Fruit fly (Drosophila melanogaster) whole organism, embryonic: Measurements from ENCODE around the gene fal.

Source experiments
- Ada2b ChIP-seq: fragments of 200-800 bp; sonication (Bioruptor generic); IDR thresholded peaks from 2 replicates; pipeline ENCODE4 v1.3.6; 2022; ENCODE audit warnings: missing biosample characterization, missing genetic modification characterization
- Awh ChIP-seq: fragments of 200-800 bp; sonication (Bioruptor generic); IDR thresholded peaks from 2 replicates; pipeline ENCODE4, ENCODE4 v1.3.6; 2022; ENCODE audit warnings: missing biosample characterization, missing genetic modification characterization
- CG10147 ChIP-seq: fragments of 200-800 bp; sonication (Bioruptor generic); optimal IDR thresholded peaks from 2 replicates; lab custom pipeline; 2019; ENCODE audit warnings: missing biosample characterization, mild to moderate bottlenecking, missing genetic modification characterization, moderate library complexity
- CG10209 ChIP-seq: fragments of 200-800 bp; sonication (Bioruptor generic); optimal IDR thresholded peaks from 3 replicates; lab custom pipeline; 2017; ENCODE audit warnings: missing biosample characterization, mild to moderate bottlenecking, missing genetic modification characterization, missing genetic modification reagents
- CG10979 ChIP-seq: fragments of 200-800 bp; sonication (Bioruptor generic); optimal IDR thresholded peaks from 2 replicates; lab custom pipeline; 2018; ENCODE audit warnings: missing biosample characterization, mild to moderate bottlenecking, missing genetic modification characterization, moderate library complexity
- CG11456 ChIP-seq: fragments of 200-800 bp; sonication (Bioruptor generic); IDR thresholded peaks from 3 replicates; pipeline ENCODE4 v1.3.6; 2022; ENCODE audit warnings: missing biosample characterization, missing genetic modification characterization
- CG11695 ChIP-seq: fragments of 200-800 bp; sonication (Bioruptor generic); IDR thresholded peaks from 3 replicates; pipeline ENCODE4 v1.3.6; 2022; ENCODE audit warnings: missing biosample characterization, missing genetic modification characterization
- CG11723 ChIP-seq: fragments of 200-800 bp; sonication (Bioruptor generic); optimal IDR thresholded peaks from 2 replicates; lab custom pipeline; 2017; ENCODE audit warnings: missing biosample characterization, mild to moderate bottlenecking, missing genetic modification characterization
- CG12071 ChIP-seq: fragments of 200-800 bp; sonication (Bioruptor generic); optimal IDR thresholded peaks from 3 replicates; lab custom pipeline; 2018; ENCODE audit warnings: missing biosample characterization, mild to moderate bottlenecking, missing genetic modification characterization
- CG15269 ChIP-seq: fragments of 200-800 bp; sonication (Bioruptor generic); optimal IDR thresholded peaks from 2 replicates; lab custom pipeline; 2018; ENCODE audit warnings: missing biosample characterization, mild to moderate bottlenecking, missing genetic modification characterization, moderate library complexity
- CG17359 ChIP-seq: fragments of 200-800 bp; sonication (Bioruptor generic); optimal IDR thresholded peaks from 3 replicates; lab custom pipeline; 2018; ENCODE audit warnings: missing biosample characterization, mild to moderate bottlenecking, missing genetic modification characterization, moderate library complexity
- CG17385 ChIP-seq: fragments of 200-800 bp; sonication (Bioruptor generic); optimal IDR thresholded peaks from 3 replicates; lab custom pipeline; 2018; ENCODE audit warnings: missing biosample characterization, mild to moderate bottlenecking, missing genetic modification characterization
- CG18011 ChIP-seq: fragments of 200-800 bp; sonication (Bioruptor generic); optimal IDR thresholded peaks from 2 replicates; lab custom pipeline; 2017; ENCODE audit warnings: missing biosample characterization, missing genetic modification characterization, mild to moderate bottlenecking, moderate library complexity, missing genotype
- CG18599 ChIP-seq: fragments of 200-800 bp; sonication (Bioruptor generic); optimal IDR thresholded peaks from 3 replicates; lab custom pipeline; 2017; ENCODE audit warnings: missing biosample characterization, missing genetic modification characterization, mild to moderate bottlenecking, moderate library complexity, missing genetic modification reagents
- CG18619 ChIP-seq: fragments of 200-800 bp; sonication (Bioruptor generic); optimal IDR thresholded peaks from 3 replicates; lab custom pipeline; 2017; ENCODE audit warnings: missing biosample characterization, mild to moderate bottlenecking, missing genetic modification characterization
- CG32532 ChIP-seq: fragments of 200-800 bp; sonication (Bioruptor generic); IDR thresholded peaks from 2 replicates; pipeline ENCODE4 v1.3.6; 2022; ENCODE audit warnings: missing biosample characterization, missing genetic modification characterization
- CG3407 ChIP-seq: fragments of 200-800 bp; sonication (Bioruptor generic); optimal IDR thresholded peaks from 2 replicates; lab custom pipeline; 2018; ENCODE audit warnings: missing biosample characterization, mild to moderate bottlenecking, missing genetic modification characterization
- CG3726 ChIP-seq: fragments of 200-800 bp; sonication (Bioruptor generic); IDR thresholded peaks from 3 replicates; pipeline ENCODE4, ENCODE4 v1.3.6; 2022; ENCODE audit warnings: missing biosample characterization, missing genetic modification characterization
- CG4282 ChIP-seq: fragments of 200-800 bp; sonication (Bioruptor generic); optimal IDR thresholded peaks from 2 replicates; lab custom pipeline; 2016; ENCODE audit warnings: missing biosample characterization, missing genetic modification characterization
- CG4820 ChIP-seq: fragments of 200-800 bp; sonication (Bioruptor generic); optimal IDR thresholded peaks from 3 replicates; lab custom pipeline; 2016; ENCODE audit warnings: missing biosample characterization, missing genetic modification characterization
- CG6254 ChIP-seq: fragments of 200-800 bp; sonication (Bioruptor generic); optimal IDR thresholded peaks from 3 replicates; lab custom pipeline; 2017; ENCODE audit warnings: mild to moderate bottlenecking, missing biosample characterization, missing genetic modification reagents, missing genetic modification characterization
- CG6813 ChIP-seq: fragments of 200-800 bp; sonication (Bioruptor generic); optimal IDR thresholded peaks from 2 replicates; lab custom pipeline; 2017; ENCODE audit warnings: missing biosample characterization, missing genetic modification characterization, mild to moderate bottlenecking, moderate library complexity, missing genetic modification reagents
- CG7556 ChIP-seq: fragments of 200-800 bp; sonication (Bioruptor generic); optimal IDR thresholded peaks from 2 replicates; lab custom pipeline; 2017; ENCODE audit warnings: missing biosample characterization, mild to moderate bottlenecking, missing genetic modification characterization
- Fer3 ChIP-seq: fragments of 200-800 bp; sonication (Bioruptor generic); optimal IDR thresholded peaks from 2 replicates; lab custom pipeline; 2018; ENCODE audit warnings: missing biosample characterization, mild to moderate bottlenecking, missing genetic modification characterization, moderate library complexity
- HLHmδ ChIP-seq: fragments of 200-800 bp; sonication (Bioruptor generic); optimal IDR thresholded peaks from 2 replicates; lab custom pipeline; 2018; ENCODE audit warnings: missing biosample characterization, mild to moderate bottlenecking, missing genetic modification characterization, moderate library complexity
- HmgZ ChIP-seq: fragments of 200-800 bp; sonication (Bioruptor generic); optimal IDR thresholded peaks from 2 replicates; lab custom pipeline; 2018; ENCODE audit warnings: missing biosample characterization, mild to moderate bottlenecking, missing genetic modification characterization
- Poxn ChIP-seq: fragments of 200-800 bp; sonication (Bioruptor generic); IDR thresholded peaks from 2 replicates; pipeline ENCODE4 v1.3.6; 2022; ENCODE audit warnings: missing biosample characterization, missing genetic modification characterization
- Spps ChIP-seq: fragments of 200-800 bp; sonication (Bioruptor generic); optimal IDR thresholded peaks from 2 replicates; lab custom pipeline; 2018; ENCODE audit warnings: missing biosample characterization, mild to moderate bottlenecking, missing genetic modification characterization
- Ssrp ChIP-seq: fragments of 200-800 bp; sonication (Bioruptor generic); optimal IDR thresholded peaks from 2 replicates; lab custom pipeline; 2018; ENCODE audit warnings: missing biosample characterization, mild to moderate bottlenecking, missing genetic modification characterization, moderate library complexity
- Taf1 ChIP-seq: fragments of 200-800 bp; sonication (Bioruptor generic); IDR thresholded peaks from 2 replicates; pipeline ENCODE4 v1.3.6; 2022; ENCODE audit warnings: missing biosample characterization, missing genetic modification characterization
- Xbp1 ChIP-seq: fragments of 200-800 bp; sonication (Bioruptor generic); optimal IDR thresholded peaks from 3 replicates; lab custom pipeline; 2016; ENCODE audit warnings: missing biosample characterization, mild to moderate bottlenecking, missing genetic modification characterization
- Xrp1 ChIP-seq: fragments of 200-800 bp; sonication (Bioruptor generic); IDR thresholded peaks from 2 replicates; pipeline ENCODE4 v1.3.6; 2022; ENCODE audit warnings: missing biosample characterization, missing genetic modification characterization
- al ChIP-seq: fragments of 200-800 bp; sonication (Bioruptor generic); IDR thresholded peaks from 2 replicates; pipeline ENCODE4 v1.3.6; 2022; ENCODE audit warnings: missing biosample characterization, missing genetic modification characterization
- az2 ChIP-seq: fragments of 200-800 bp; sonication (Bioruptor generic); optimal IDR thresholded peaks from 3 replicates; lab custom pipeline; 2016; ENCODE audit warnings: missing biosample characterization, missing genetic modification characterization
- bbx ChIP-seq: fragments of 200-800 bp; sonication (Bioruptor generic); IDR thresholded peaks from 2 replicates; pipeline ENCODE4 v1.3.6; 2022; ENCODE audit warnings: missing biosample characterization, missing genetic modification characterization; ENCODE audit not compliant: partially characterized antibody
- btn ChIP-seq: fragments of 200-800 bp; sonication (Bioruptor generic); optimal IDR thresholded peaks from 2 replicates; lab custom pipeline; 2016; ENCODE audit warnings: missing biosample characterization, missing genetic modification characterization
- chn ChIP-seq: fragments of 200-800 bp; sonication (Bioruptor generic); optimal IDR thresholded peaks from 2 replicates; lab custom pipeline; 2016; ENCODE audit warnings: missing biosample characterization, missing genetic modification characterization
- fu2 ChIP-seq: fragments of 200-800 bp; sonication (Bioruptor generic); optimal IDR thresholded peaks from 2 replicates; lab custom pipeline; 2016; ENCODE audit warnings: missing biosample characterization, missing genetic modification characterization
- gem ChIP-seq: fragments of 200-800 bp; sonication (Bioruptor generic); optimal IDR thresholded peaks from 2 replicates; lab custom pipeline; 2019; ENCODE audit warnings: missing biosample characterization, mild to moderate bottlenecking, missing genetic modification characterization, moderate library complexity
- lab ChIP-seq: fragments of 200-800 bp; sonication (Bioruptor generic); optimal IDR thresholded peaks from 3 replicates; lab custom pipeline; 2017; ENCODE audit warnings: missing biosample characterization, missing genetic modification characterization, mild to moderate bottlenecking, moderate library complexity, missing genetic modification reagents
- lilli ChIP-seq: fragments of 200-800 bp; sonication (Bioruptor generic); optimal IDR thresholded peaks from 3 replicates; lab custom pipeline; 2016; ENCODE audit warnings: missing biosample characterization, missing genetic modification characterization
- lola ChIP-seq, 3 experiments: fragments of >200 bp in 2 of 3; fragments of 200-800 bp in 1 of 3; sonication (Bioruptor generic) in 1 of 3; optimal IDR thresholded peaks; 2 replicates each; lab custom pipeline; 2017 to 2019; ENCODE audit warnings: missing biosample characterization in 3 of 3, missing genetic modification characterization in 3 of 3, mild to moderate bottlenecking in 1 of 3, moderate library complexity in 1 of 3
- onecut ChIP-seq: fragments of 200-800 bp; sonication (Bioruptor generic); IDR thresholded peaks from 2 replicates; pipeline ENCODE4 v1.3.6; 2022; ENCODE audit warnings: missing biosample characterization, missing genetic modification characterization
- ranshi ChIP-seq: fragments of 200-800 bp; sonication (Bioruptor generic); IDR thresholded peaks from 2 replicates; pipeline ENCODE4 v1.3.6; 2022; ENCODE audit warnings: missing biosample characterization, missing genetic modification characterization
- sens ChIP-seq: fragments of 200-800 bp; sonication (Bioruptor generic); peaks from one replicate; lab custom pipeline; 2016; ENCODE audit warnings: missing biosample characterization, missing genetic modification characterization
- seq ChIP-seq: fragments of 200-800 bp; sonication (Bioruptor generic); IDR thresholded peaks from 2 replicates; pipeline ENCODE4 v1.3.6; 2022; ENCODE audit warnings: missing biosample characterization, missing genetic modification characterization
- stc ChIP-seq: fragments of 200-800 bp; sonication (Bioruptor generic); IDR thresholded peaks from 2 replicates; pipeline ENCODE4 v1.3.6; 2022; ENCODE audit warnings: missing biosample characterization, missing genetic modification characterization
- usp ChIP-seq: fragments of >200 bp; optimal IDR thresholded peaks from 2 replicates; lab custom pipeline; 2017; ENCODE audit warnings: missing biosample characterization, missing genetic modification characterization
- zfh1 ChIP-seq: fragments of 200-800 bp; sonication (Bioruptor generic); IDR thresholded peaks from 3 replicates; pipeline ENCODE4 v1.3.6; 2022; ENCODE audit warnings: missing biosample characterization, missing genetic modification characterization

The fal gene

dm6 chr3L:19263480-19264140, 30.8 kb upstream of the fal start, which contains the start of the genes CG42374 and Mettl5 (continued):
- TF ChIP-seq chn (peak; percentile 7), CG3726 (peak; percentile 21; the same call in 1 of the 3 replicates), CG11456 (no peak), al (GFP tag; lab: Robert Waterston, UW) (0 out of 2 replicates have a peak, but pooled peaks have one; percentile 5), CG17359 (tag; lab: Kevin White, UChicago) (peak; percentile 45), CG32532 (peak; percentile 82), Xrp1 (GFP tag; lab: Robert Waterston, UW) (peak; percentile 63), lab (GFP tag; lab: Kevin White, UChicago) (peak; percentile 59), btn (GFP tag; lab: Kevin White, UChicago) (no peak), gem (peak; percentile 54), CG10209 (GFP tag; lab: Kevin White, UChicago) (peak; percentile 46), Awh (GFP tag; lab: Robert Waterston, UW) (peak; percentile 60; the same call in 1 of the 2 replicates), Xbp1 (peak; percentile 26), Ada2b (GFP tag; lab: Robert Waterston, UW) (peak; percentile 22; the same call in 1 of the 2 replicates), CG11723 (no peak), CG4820 (GFP tag; lab: Kevin White, UChicago) (no peak), lola (GFP tag; optimal IDR thresholded peaks at IDR 0.05; lab: Kevin White, UChicago) (peak in 1 of 3 experiments; percentile 6), bbx (GFP tag; lab: Robert Waterston, UW) (no peak), lilli (peak; percentile 13), CG10979 (tag; lab: Kevin White, UChicago) (peak; percentile 32), CG6813 (GFP tag; lab: Kevin White, UChicago) (peak; percentile 35), CG6254 (GFP tag; lab: Kevin White, UChicago) (peak; percentile 31), CG10147 (GFP tag; lab: Kevin White, UChicago) (peak; percentile 17), HLHmδ (GFP tag; lab: Kevin White, UChicago) (no peak), usp (no peak), onecut (0 out of 2 replicates have a peak, but pooled peaks have one; percentile 4), Spps (tag; lab: Kevin White, UChicago) (no peak), seq (GFP tag; lab: Robert Waterston, UW) (peak; percentile 62; the same call in 1 of the 2 replicates), CG18011 (GFP tag; lab: Kevin White, UChicago) (peak; percentile 15), CG15269 (tag; lab: Kevin White, UChicago) (peak; percentile 43), CG18619 (GFP tag; lab: Kevin White, UChicago) (peak; percentile 24), ranshi (GFP tag; lab: Robert Waterston, UW) (peak; percentile 34; the same call in 1 of the 2 replicates), fu2 (GFP tag; lab: Kevin White, UChicago) (no peak), CG17385 (GFP tag; lab: Kevin White, UChicago) (peak; percentile 2), Taf1 (peak; percentile 9; the same call in 1 of the 2 replicates), CG4282 (GFP tag; lab: Kevin White, UChicago) (no peak), CG11695 (GFP tag; lab: Robert Waterston, UW) (peak; percentile 83), stc (peak; percentile 61; the same call in 1 of the 2 replicates), Poxn (GFP tag; lab: Robert Waterston, UW) (no peak), Ssrp (tag; lab: Kevin White, UChicago) (peak; percentile 31), CG7556 (GFP tag; lab: Kevin White, UChicago) (peak; percentile 62), CG3407 (GFP tag; lab: Kevin White, UChicago) (peak; percentile 7), Fer3 (peak; percentile 45), HmgZ (tag; lab: Kevin White, UChicago) (peak; percentile 42), CG12071 (GFP tag; lab: Kevin White, UChicago) (peak; percentile 44), az2 (peak; percentile 44), CG18599 (GFP tag; lab: Kevin White, UChicago) (peak; percentile 45), sens (GFP tag; lab: Kevin White, UChicago) (peak; percentile 61), zfh1 (GFP tag; lab: Robert Waterston, UW) (peak; percentile 70; the same call in 1 of the 3 replicates)
